Worm (Caenorhabditis elegans) whole organism, L4/young adult: ENCODE results near the gene clec-179.

Experiments used
- W03F9.2 ChIP-seq: fragments of 150-350 bp; optimal IDR thresholded peaks from 2 replicates; lab custom pipeline; 2014; ENCODE audit warnings: missing biosample characterization, missing genetic modification characterization
- him-1 ChIP-seq: sonication (generic microtip); optimal IDR thresholded peaks from 2 replicates; lab custom pipeline; 2016; ENCODE audit warnings: missing genotype, missing genetic modification reagents, missing genetic modification characterization, missing compliant biosample characterization

DNA sequence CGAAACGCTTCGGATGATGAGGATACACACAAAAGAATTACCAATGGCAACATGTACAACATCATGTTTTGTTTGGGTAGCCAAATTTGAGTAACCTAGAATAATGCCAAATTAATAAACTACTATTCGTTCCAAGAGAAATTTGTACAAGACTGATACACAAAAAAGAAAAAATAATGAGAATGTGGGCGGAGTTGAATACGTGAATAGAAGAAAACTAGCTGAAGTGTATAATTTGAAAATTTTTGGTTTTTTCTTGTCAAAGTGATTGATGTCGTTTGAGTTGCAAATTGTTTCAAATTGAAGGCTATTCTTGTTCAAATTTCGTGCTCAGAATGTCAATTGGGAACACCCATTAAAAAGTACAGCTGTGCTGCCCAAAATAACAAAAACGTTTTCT, 7.2 kb upstream of the clec-179 start, which contains the start of gene R13A1.5:
- no peak for TF ChIP-seq W03F9.2 (tag; lab: Kevin White, UChicago)
- no peak for TF ChIP-seq him-1 (tag; lab: Kevin White, UChicago)
